Worm (Caenorhabditis elegans) whole organism, L3 larva: ENCODE results near the gene D2062.4.
"Not testable (repeated sequence)": the region's sequence is repeated elsewhere in the genome, so short reads cannot be mapped to it uniquely, and the experiment has no call there.

ENCODE experiments used
- ceh-82 ChIP-seq: fragments of 150-350 bp; optimal IDR thresholded peaks from 2 replicates; lab custom pipeline; 2014; ENCODE audit warnings: missing biosample characterization, missing genetic modification characterization
- ceh-9 ChIP-seq: sonication (generic microtip); optimal IDR thresholded peaks from 2 replicates; lab custom pipeline; 2018; ENCODE audit warnings: missing biosample characterization, missing genetic modification characterization
- fos-1 ChIP-seq: fragments of 150-350 bp; optimal IDR thresholded peaks from 2 replicates; lab custom pipeline; 2014; ENCODE audit warnings: missing biosample characterization, missing genetic modification characterization
- nhr-23 ChIP-seq: fragments of 150-350 bp; optimal IDR thresholded peaks from 2 replicates; lab custom pipeline; 2014; ENCODE audit warnings: missing biosample characterization, missing genetic modification reagents, missing genetic modification characterization
- nhr-67 ChIP-seq: fragments of 150-350 bp; optimal IDR thresholded peaks from 2 replicates; lab custom pipeline; 2014; ENCODE audit warnings: missing biosample characterization, missing genetic modification characterization
- unc-62 ChIP-seq: fragments of 150-350 bp; sonication (generic microtip); optimal IDR thresholded peaks from 4 replicates; lab custom pipeline; 2014; ENCODE audit warnings: missing biosample characterization, missing genetic modification reagents, missing genetic modification characterization
- ztf-11 ChIP-seq: fragments of 150-350 bp; optimal IDR thresholded peaks from 2 replicates; lab custom pipeline; 2014; ENCODE audit warnings: missing biosample characterization, missing genetic modification characterization

DNA sequence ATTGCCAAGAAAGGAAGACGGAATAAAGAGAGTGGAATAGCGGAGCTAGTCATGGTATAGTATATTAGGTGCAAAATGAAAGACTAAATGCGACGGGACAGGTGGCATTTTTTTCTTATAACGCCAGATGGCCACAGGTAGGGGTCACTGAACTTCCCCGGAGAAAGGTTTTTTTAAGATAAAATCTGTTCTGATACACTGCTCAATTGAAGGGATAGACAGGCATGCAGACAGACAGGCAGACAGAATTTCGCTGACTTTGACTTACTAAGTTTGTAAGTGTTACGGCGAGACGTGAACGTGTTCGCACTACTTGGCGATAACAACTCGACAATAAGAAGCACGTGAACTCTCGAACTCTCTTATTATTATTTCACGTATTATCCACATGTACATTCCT is 50.3 kb downstream of the D2062.4 start, which contains the start of the genes F22E5.20 and F22E5.1:
- not testable (repeated sequence) for TF ChIP-seq nhr-67 (tag; lab: Kevin White, UChicago); ceh-9 (tag; lab: Kevin White, UChicago); unc-62 (GFP tag; lab: Kevin White, UChicago); nhr-23 (tag; lab: Kevin White, UChicago); ceh-82 (tag; lab: Kevin White, UChicago); fos-1 (tag; lab: Kevin White, UChicago); ztf-11 (tag; lab: Kevin White, UChicago)
